Worm (Caenorhabditis elegans): ENCODE data around the gene math-18.

Gene math-18

ce11 chrII:2177735-2178134 lies 23.9 kb downstream of the math-18 start:
- TF ChIP-seq sptf-1 (tag; optimal IDR thresholded peaks at IDR 0.05) (no peak), sem-2 (GFP tag; optimal IDR thresholded peaks at IDR 0.05) (no peak), elt-1 (tag; optimal IDR thresholded peaks at IDR 0.05; ENCODE audit: borderline replicate concordance, insufficient read depth) (no peak), nhr-2 (tag; optimal IDR thresholded peaks at IDR 0.05) (no peak), unc-62 (GFP tag; optimal IDR thresholded peaks at IDR 0.05) (no peak), nhr-12 (tag; optimal IDR thresholded peaks at IDR 0.05) (no peak), mab-5 (tag; optimal IDR thresholded peaks at IDR 0.05) (no peak), nhr-237 (tag; optimal IDR thresholded peaks at IDR 0.05) (no peak)

DNA sequence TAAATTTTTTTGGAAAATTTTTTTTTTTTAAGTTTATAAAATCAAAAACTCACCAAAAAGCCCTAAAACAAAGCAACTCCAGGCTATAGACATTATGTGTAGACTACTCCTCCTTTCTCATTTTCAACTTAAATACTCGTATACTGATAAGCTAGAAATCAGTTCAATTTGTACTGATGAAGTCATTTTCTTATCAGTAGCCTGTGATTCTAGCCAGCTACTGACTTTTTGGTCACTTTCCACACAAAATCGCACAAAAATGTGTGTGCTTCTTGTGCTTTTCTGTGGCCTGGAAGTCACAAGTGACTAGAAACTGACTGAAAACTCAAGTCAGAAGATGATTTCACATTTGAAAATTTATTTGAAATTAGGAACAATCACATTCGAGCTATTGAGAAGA lies 32.5 kb downstream of the math-18 start, which contains the start of gene gba-2:
gba-2 (minus strand) TSS at position 106 of the 400 bp plus-strand sequence.
- no peak for TF ChIP-seq nhr-12 (tag; optimal IDR thresholded peaks at IDR 0.05)
- no peak for TF ChIP-seq blmp-1 (tag; optimal IDR thresholded peaks at IDR 0.05)

DNA sequence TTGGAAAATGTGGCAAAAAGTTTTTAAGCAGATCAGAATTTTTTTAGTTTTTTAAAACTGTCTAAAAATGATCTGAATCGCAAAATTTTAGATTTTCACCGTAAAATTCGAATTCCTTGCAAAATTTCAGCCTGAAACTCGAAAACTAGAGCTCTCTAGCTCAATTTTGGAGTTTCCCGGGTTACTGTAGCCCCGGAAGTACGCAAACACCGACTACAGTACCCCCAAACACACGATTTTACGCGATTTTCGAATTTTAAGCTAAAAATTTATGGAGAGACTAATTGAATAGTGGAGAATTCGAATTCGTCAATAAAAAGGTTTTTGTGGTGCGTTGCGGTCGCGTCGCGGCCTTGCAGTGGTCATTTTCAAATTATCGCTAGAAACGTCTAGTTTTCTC lies 32.9 kb downstream of the math-18 start:
- TF ChIP-seq snpc-4 (tag; optimal IDR thresholded peaks at IDR 0.05) (no peak), sem-2 (GFP tag; optimal IDR thresholded peaks at IDR 0.05) (no peak), sptf-1 (tag; optimal IDR thresholded peaks at IDR 0.05) (no peak), ham-2 (GFP tag; optimal IDR thresholded peaks at IDR 0.05) (no peak), lsy-2 (tag; optimal IDR thresholded peaks at IDR 0.05) (peak; percentile 64), ceh-43 (GFP tag; optimal IDR thresholded peaks at IDR 0.05) (no peak), bed-3 (GFP tag; optimal IDR thresholded peaks at IDR 0.05) (no peak)

DNA sequence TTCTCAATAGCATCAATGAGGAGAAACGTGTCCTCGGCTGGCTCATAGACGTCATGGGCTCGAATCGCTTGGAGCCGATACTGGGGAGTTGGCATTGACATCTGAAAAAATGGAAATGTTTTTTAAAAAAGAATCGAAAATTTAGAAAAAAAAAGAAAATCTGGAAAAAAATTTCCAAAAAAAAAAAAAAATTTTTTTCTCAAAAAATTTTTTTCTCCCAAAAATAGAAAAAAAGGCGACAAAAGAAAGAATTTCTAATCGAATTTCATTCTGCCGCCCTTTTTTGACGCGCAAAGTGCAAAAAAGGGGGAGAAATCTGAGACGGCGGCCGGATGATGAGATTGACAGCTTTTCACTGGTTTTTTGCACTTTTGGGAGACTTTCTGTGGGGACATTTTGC lies 35.5 kb downstream of the math-18 start, which contains the start of gene mtq-2:
mtq-2 (minus strand) TSS at position 101 of the 400 bp plus-strand sequence.
- TF ChIP-seq nhr-237 (tag; optimal IDR thresholded peaks at IDR 0.05), result no peak
- TF ChIP-seq nhr-12 (tag; optimal IDR thresholded peaks at IDR 0.05), result no peak
- TF ChIP-seq elt-1 (tag; optimal IDR thresholded peaks at IDR 0.05; ENCODE audit: borderline replicate concordance, insufficient read depth), result no peak
- no peak for TF ChIP-seq unc-62 (GFP tag; optimal IDR thresholded peaks at IDR 0.05)
- TF ChIP-seq elt-3 (tag; optimal IDR thresholded peaks at IDR 0.05), result no peak
- TF ChIP-seq ztf-11 (tag; optimal IDR thresholded peaks at IDR 0.05), result no peak
- no peak for TF ChIP-seq M03D4.4 (tag; optimal IDR thresholded peaks at IDR 0.05)
- no peak for TF ChIP-seq unc-120 (tag; optimal IDR thresholded peaks at IDR 0.05; ENCODE audit: poor library complexity, severe bottlenecking)
- no peak for TF ChIP-seq bed-3 (GFP tag; optimal IDR thresholded peaks at IDR 0.05)
- no peak for TF ChIP-seq flh-1 (GFP tag; optimal IDR thresholded peaks at IDR 0.05)
- TF ChIP-seq sptf-1 (tag; optimal IDR thresholded peaks at IDR 0.05), result no peak
- no peak for TF ChIP-seq ces-1 (GFP tag; optimal IDR thresholded peaks at IDR 0.05)
- no peak for TF ChIP-seq nhr-76 (tag; optimal IDR thresholded peaks at IDR 0.05)
- TF ChIP-seq ham-2 (GFP tag; optimal IDR thresholded peaks at IDR 0.05), result no peak
- TF ChIP-seq ceh-39 (tag; optimal IDR thresholded peaks at IDR 0.05), result no peak
- TF ChIP-seq sem-2 (GFP tag; optimal IDR thresholded peaks at IDR 0.05), result no peak
- no peak for TF ChIP-seq mls-2 (tag; optimal IDR thresholded peaks at IDR 0.05)
- TF ChIP-seq lin-32 (GFP tag; optimal IDR thresholded peaks at IDR 0.05), result no peak

DNA sequence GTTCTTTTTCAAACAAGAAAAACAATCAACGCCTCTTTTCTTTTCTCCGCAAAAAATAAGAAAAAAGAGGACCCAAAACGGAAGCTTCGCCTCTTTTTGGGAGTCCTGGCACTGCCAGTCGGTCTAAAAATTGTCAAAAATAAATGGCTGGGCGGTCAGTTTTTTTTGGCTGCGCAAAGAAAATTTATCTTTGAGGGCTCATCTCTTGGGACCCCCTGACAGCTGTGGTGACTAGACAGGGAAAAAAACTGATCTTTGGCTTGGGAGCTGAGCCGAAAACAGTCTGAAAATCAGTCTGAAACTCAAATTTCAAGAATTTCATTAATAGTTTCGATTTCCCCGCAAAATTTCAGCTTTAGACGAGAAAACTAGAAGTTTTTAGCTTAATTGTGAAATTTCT lies 36.7 kb downstream of the math-18 start:
- TF ChIP-seq blmp-1 (tag; optimal IDR thresholded peaks at IDR 0.05), result no peak
- TF ChIP-seq ztf-11 (tag; optimal IDR thresholded peaks at IDR 0.05), result no peak
- no peak for TF ChIP-seq ceh-83 (GFP tag; optimal IDR thresholded peaks at IDR 0.05)
- no peak for TF ChIP-seq mep-1 (tag; optimal IDR thresholded peaks at IDR 0.05)
- TF ChIP-seq ceh-39 (tag; optimal IDR thresholded peaks at IDR 0.05), result no peak
- no peak for TF ChIP-seq bed-3 (GFP tag; optimal IDR thresholded peaks at IDR 0.05)
- TF ChIP-seq tbx-8 (GFP tag; optimal IDR thresholded peaks at IDR 0.05), result no peak
- no peak for TF ChIP-seq sem-2 (GFP tag; optimal IDR thresholded peaks at IDR 0.05)
- no peak for TF ChIP-seq mls-2 (tag; optimal IDR thresholded peaks at IDR 0.05)
- TF ChIP-seq snpc-4 (tag; optimal IDR thresholded peaks at IDR 0.05), result no peak
- TF ChIP-seq M03D4.4 (tag; optimal IDR thresholded peaks at IDR 0.05), result no peak
- TF ChIP-seq elt-3 (tag; optimal IDR thresholded peaks at IDR 0.05), result no peak
- TF ChIP-seq drap-1 (GFP tag; optimal IDR thresholded peaks at IDR 0.05), result no peak
- no peak for TF ChIP-seq pha-4 (tag; optimal IDR thresholded peaks at IDR 0.05)
- no peak for TF ChIP-seq lin-13 (tag; optimal IDR thresholded peaks at IDR 0.05)
- no peak for TF ChIP-seq unc-39 (tag; optimal IDR thresholded peaks at IDR 0.05)
- TF ChIP-seq nhr-2 (tag; optimal IDR thresholded peaks at IDR 0.05), result no peak
